Fruit fly (Drosophila melanogaster) whole organism, prepupa: ENCODE results near the gene Cp36.

Experiments used
- Blimp-1 ChIP-seq: fragments of 200-800 bp; sonication (Bioruptor generic); optimal IDR thresholded peaks from 3 replicates; lab custom pipeline; 2017; ENCODE audit warnings: missing biosample characterization, missing genetic modification characterization, mild to moderate bottlenecking, moderate library complexity, missing genetic modification reagents
- CG10631 ChIP-seq: fragments of 200-800 bp; sonication (Bioruptor generic); optimal IDR thresholded peaks from 2 replicates; lab custom pipeline; 2016; ENCODE audit warnings: missing biosample characterization, missing genetic modification characterization
- CG11762 ChIP-seq: fragments of 200-800 bp; sonication (Bioruptor generic); optimal IDR thresholded peaks from 3 replicates; lab custom pipeline; 2016; ENCODE audit warnings: missing biosample characterization, missing genetic modification characterization; ENCODE audit not compliant: insufficient read depth
- CG11902 ChIP-seq: fragments of 200-800 bp; sonication (Bioruptor generic); optimal IDR thresholded peaks from 3 replicates; lab custom pipeline; 2016; ENCODE audit warnings: missing biosample characterization, missing genetic modification characterization
- CG15336 ChIP-seq: fragments of 200-800 bp; sonication (Bioruptor generic); IDR thresholded peaks from 2 replicates; pipeline ENCODE4 v1.3.6; 2022; ENCODE audit warnings: missing biosample characterization, missing genetic modification characterization
- CG1621 ChIP-seq: fragments of 200-800 bp; sonication (Bioruptor generic); optimal IDR thresholded peaks from 3 replicates; lab custom pipeline; 2018; ENCODE audit warnings: missing biosample characterization, mild to moderate bottlenecking, missing genetic modification characterization
- CG16779 ChIP-seq: fragments of 200-800 bp; sonication (Bioruptor generic); optimal IDR thresholded peaks from 3 replicates; lab custom pipeline; 2017; ENCODE audit warnings: missing biosample characterization, mild to moderate bottlenecking, missing genetic modification characterization
- CG3032 ChIP-seq: fragments of 200-800 bp; optimal IDR thresholded peaks from 2 replicates; lab custom pipeline; 2019; ENCODE audit warnings: missing biosample characterization, mild to moderate bottlenecking, missing genetic modification characterization, moderate library complexity
- CG32006 ChIP-seq: fragments of 200-800 bp; sonication (Bioruptor generic); optimal IDR thresholded peaks from 3 replicates; lab custom pipeline; 2017; ENCODE audit warnings: missing biosample characterization, mild to moderate bottlenecking, missing genetic modification characterization
- CG34406 ChIP-seq: fragments of 200-800 bp; sonication (Bioruptor generic); optimal IDR thresholded peaks from 3 replicates; lab custom pipeline; 2016; ENCODE audit warnings: missing biosample characterization, missing genetic modification characterization
- CG4318 ChIP-seq: fragments of 200-800 bp; sonication (Bioruptor generic); optimal IDR thresholded peaks from 3 replicates; lab custom pipeline; 2017; ENCODE audit warnings: missing biosample characterization, mild to moderate bottlenecking, missing genetic modification characterization
- CG6163 ChIP-seq: fragments of 200-800 bp; sonication (Bioruptor generic); IDR thresholded peaks from 3 replicates; pipeline ENCODE4 v1.3.6; 2022; ENCODE audit warnings: missing biosample characterization, missing genetic modification characterization
- CG6276 ChIP-seq: fragments of 200-800 bp; sonication (Bioruptor generic); optimal IDR thresholded peaks from 2 replicates; lab custom pipeline; 2017; ENCODE audit warnings: missing biosample characterization, mild to moderate bottlenecking, missing genetic modification characterization
- CG6792 ChIP-seq: fragments of 200-800 bp; sonication (Bioruptor generic); optimal IDR thresholded peaks from 3 replicates; lab custom pipeline; 2016; ENCODE audit warnings: missing biosample characterization, missing genetic modification characterization
- CG6808 ChIP-seq: fragments of 200-800 bp; sonication (Bioruptor generic); optimal IDR thresholded peaks from 3 replicates; lab custom pipeline; 2017; ENCODE audit warnings: missing biosample characterization, missing genetic modification characterization, mild to moderate bottlenecking, moderate library complexity, missing genetic modification reagents
- CG6854 ChIP-seq: fragments of 200-800 bp; sonication (Bioruptor generic); optimal IDR thresholded peaks from 2 replicates; lab custom pipeline; 2017; ENCODE audit warnings: missing biosample characterization, mild to moderate bottlenecking, missing genetic modification characterization
- CG7368 ChIP-seq: fragments of 200-800 bp; sonication (Bioruptor generic); optimal IDR thresholded peaks from 3 replicates; lab custom pipeline; 2016; ENCODE audit warnings: missing biosample characterization, missing genetic modification characterization
- CG8632 ChIP-seq: fragments of 200-800 bp; sonication (Bioruptor generic); optimal IDR thresholded peaks from 3 replicates; lab custom pipeline; 2016; ENCODE audit warnings: missing biosample characterization, missing genetic modification characterization
- CG9139 ChIP-seq: fragments of 200-800 bp; sonication (Bioruptor generic); optimal IDR thresholded peaks from 3 replicates; lab custom pipeline; 2017; ENCODE audit warnings: missing biosample characterization, mild to moderate bottlenecking, missing genetic modification characterization
- Eip78C ChIP-seq: fragments of 200-800 bp; sonication (Bioruptor generic); peaks from one replicate; lab custom pipeline; 2016; ENCODE audit warnings: missing biosample characterization, missing genetic modification characterization
- Eip93F ChIP-seq: fragments of 200-800 bp; sonication (Bioruptor generic); optimal IDR thresholded peaks from 2 replicates; lab custom pipeline; 2016; ENCODE audit warnings: missing biosample characterization, mild to moderate bottlenecking, missing genetic modification characterization
- Ets96B ChIP-seq: fragments of 200-800 bp; optimal IDR thresholded peaks from 2 replicates; lab custom pipeline; 2019; ENCODE audit warnings: missing biosample characterization, mild to moderate bottlenecking, missing genetic modification characterization, moderate library complexity
- Hr38 ChIP-seq: sonication (Bioruptor generic); optimal IDR thresholded peaks from 2 replicates; lab custom pipeline; 2016; ENCODE audit warnings: missing biosample characterization, missing genetic modification characterization
- Hr39 ChIP-seq: fragments of 200-800 bp; sonication (Bioruptor generic); optimal IDR thresholded peaks from 2 replicates; lab custom pipeline; 2016; ENCODE audit warnings: missing biosample characterization, missing genetic modification characterization
- Lpt ChIP-seq: fragments of 200-800 bp; sonication (Bioruptor generic); optimal IDR thresholded peaks from 3 replicates; lab custom pipeline; 2016; ENCODE audit warnings: missing biosample characterization, missing genetic modification characterization
- Sox102F ChIP-seq: fragments of 200-800 bp; sonication (Bioruptor generic); optimal IDR thresholded peaks from 2 replicates; lab custom pipeline; 2016; ENCODE audit warnings: missing biosample characterization, mild to moderate bottlenecking, missing genetic modification characterization
- achi ChIP-seq: fragments of 200-800 bp; sonication (Bioruptor generic); optimal IDR thresholded peaks from 3 replicates; lab custom pipeline; 2016; ENCODE audit warnings: missing biosample characterization, missing genetic modification characterization
- acj6 ChIP-seq: fragments of 200-800 bp; sonication (Bioruptor generic); optimal IDR thresholded peaks from 3 replicates; lab custom pipeline; 2016; ENCODE audit warnings: missing biosample characterization, missing genetic modification characterization
- dac ChIP-seq: fragments of 200-800 bp; sonication (Bioruptor generic); optimal IDR thresholded peaks from 2 replicates; lab custom pipeline; 2017; ENCODE audit warnings: missing biosample characterization, mild to moderate bottlenecking, missing genetic modification characterization
- dsx ChIP-seq: fragments of 200-800 bp; optimal IDR thresholded peaks from 3 replicates; lab custom pipeline; 2019; ENCODE audit warnings: missing biosample characterization, mild to moderate bottlenecking, missing genetic modification characterization, moderate library complexity; ENCODE audit not compliant: poor library complexity, severe bottlenecking
- eg ChIP-seq: fragments of 200-800 bp; sonication (Bioruptor generic); IDR thresholded peaks from 3 replicates; pipeline ENCODE4 v1.3.6; 2022; ENCODE audit warnings: missing biosample characterization, missing genetic modification characterization
- esn ChIP-seq: fragments of 200-800 bp; sonication (Bioruptor generic); optimal IDR thresholded peaks from 2 replicates; lab custom pipeline; 2016; ENCODE audit warnings: missing biosample characterization, mild to moderate bottlenecking, missing genetic modification characterization, moderate library complexity
- fd59A ChIP-seq: fragments of 200-800 bp; sonication (Bioruptor generic); optimal IDR thresholded peaks from 2 replicates; lab custom pipeline; 2017; ENCODE audit warnings: missing biosample characterization, mild to moderate bottlenecking, missing genetic modification characterization, missing genetic modification reagents
- fkh ChIP-seq: fragments of 200-800 bp; sonication (Bioruptor generic); optimal IDR thresholded peaks from 3 replicates; lab custom pipeline; 2017; ENCODE audit warnings: missing biosample characterization, mild to moderate bottlenecking, missing genetic modification characterization, moderate library complexity
- net ChIP-seq: fragments of 200-800 bp; sonication (Bioruptor generic); optimal IDR thresholded peaks from 3 replicates; lab custom pipeline; 2016; ENCODE audit warnings: missing biosample characterization, missing genetic modification characterization
- pdm3 ChIP-seq: fragments of 200-800 bp; sonication (Bioruptor generic); optimal IDR thresholded peaks from 3 replicates; lab custom pipeline; 2016; ENCODE audit warnings: missing biosample characterization, missing genetic modification characterization
- salr ChIP-seq, 2 experiments: fragments of 200-800 bp; sonication (Bioruptor generic); optimal IDR thresholded peaks; 3 replicates each; lab custom pipeline; 2016 to 2018; ENCODE audit warnings: missing biosample characterization in 2 of 2, missing genetic modification characterization in 2 of 2, mild to moderate bottlenecking in 1 of 2
- spab ChIP-seq: fragments of 200-800 bp; sonication (Bioruptor generic); optimal IDR thresholded peaks from 2 replicates; lab custom pipeline; 2017; ENCODE audit warnings: missing biosample characterization, mild to moderate bottlenecking, missing genetic modification characterization, missing genetic modification reagents
- ss ChIP-seq, 2 experiments: fragments of 200-800 bp; sonication (Bioruptor generic); optimal IDR thresholded peaks; 2 replicates in 1 of 2; 3 replicates in 1 of 2; lab custom pipeline; 2017 to 2018; ENCODE audit warnings: mild to moderate bottlenecking in 2 of 2, missing biosample characterization in 2 of 2, missing genetic modification characterization in 2 of 2, moderate library complexity in 1 of 2
- svp ChIP-seq: fragments of 200-800 bp; sonication (Bioruptor generic); peaks from one replicate; lab custom pipeline; 2016; ENCODE audit warnings: missing biosample characterization, missing genetic modification characterization
- topi ChIP-seq: fragments of 200-800 bp; sonication (Bioruptor generic); optimal IDR thresholded peaks from 3 replicates; lab custom pipeline; 2016; ENCODE audit warnings: missing biosample characterization, missing genetic modification characterization

Cp36 gene

DNA sequence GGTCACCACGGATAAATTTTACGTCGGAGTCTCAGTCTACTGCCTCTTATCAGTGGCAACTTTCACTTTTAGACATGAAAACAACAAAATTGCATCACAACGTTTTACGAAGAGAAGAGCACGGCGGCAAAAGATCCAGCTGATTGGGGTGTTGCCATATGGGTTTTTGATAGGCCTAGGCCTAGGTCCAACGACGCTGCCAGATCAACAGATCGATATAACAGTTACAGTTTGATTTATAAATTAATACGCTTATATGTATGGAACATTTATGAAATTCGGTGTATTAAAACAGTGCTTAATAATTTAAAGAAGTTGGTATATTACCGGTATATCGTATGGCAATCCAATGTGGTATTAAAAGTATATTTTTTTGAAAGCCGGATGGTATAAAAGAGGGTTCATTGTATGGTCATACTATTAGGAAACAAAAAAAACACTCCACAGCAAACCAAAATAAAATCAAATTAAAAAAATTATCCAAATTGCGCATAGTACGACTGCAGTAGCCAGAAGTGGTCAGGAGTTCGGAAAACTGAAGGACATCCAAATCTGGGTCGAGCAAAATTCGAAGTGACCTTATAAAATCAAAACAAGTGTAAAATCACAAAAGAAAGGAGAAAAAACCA is 42.3 kb upstream of the Cp36 start, which contains the start of gene CG1440 (continued):
- no peak for TF ChIP-seq ss (GFP tag; optimal IDR thresholded peaks at IDR 0.05; lab: Kevin White, UChicago)
- no peak for TF ChIP-seq Hr39 (GFP tag; lab: Kevin White, UChicago)
- TF ChIP-seq CG4318 (GFP tag; lab: Kevin White, UChicago), result no peak
- peak; percentile 23 for TF ChIP-seq CG10631 (GFP tag; lab: Kevin White, UChicago)
- TF ChIP-seq CG6792 (GFP tag; lab: Kevin White, UChicago), result no peak
- TF ChIP-seq net (GFP tag; lab: Kevin White, UChicago), result no peak
- TF ChIP-seq CG1621 (tag; lab: Kevin White, UChicago), result no peak
- TF ChIP-seq Eip93F (GFP tag; lab: Kevin White, UChicago), result no peak
- no peak; the same call in 2 of the 3 replicates for TF ChIP-seq eg (GFP tag; lab: Robert Waterston, UW)
- TF ChIP-seq acj6 (GFP tag; lab: Kevin White, UChicago), result no peak
- TF ChIP-seq CG9139 (GFP tag; lab: Kevin White, UChicago), result no peak
- TF ChIP-seq CG6854, result no peak
- TF ChIP-seq CG6163, result 0 out of 3 replicates have a peak, but pooled peaks have one; percentile 14
- peak; percentile 33 for TF ChIP-seq achi (GFP tag; lab: Kevin White, UChicago)
- no peak for TF ChIP-seq CG15336 (GFP tag; lab: Robert Waterston, UW)
- no peak for TF ChIP-seq pdm3 (GFP tag; lab: Kevin White, UChicago)
- no peak for TF ChIP-seq salr (GFP tag; optimal IDR thresholded peaks at IDR 0.05; lab: Kevin White, UChicago)
- TF ChIP-seq CG34406, result no peak
- TF ChIP-seq esn (GFP tag; lab: Kevin White, UChicago), result peak; percentile 46
- TF ChIP-seq topi (GFP tag; lab: Kevin White, UChicago), result no peak
- peak; percentile 80 for TF ChIP-seq Eip78C
- TF ChIP-seq CG8632 (GFP tag; lab: Kevin White, UChicago), result no peak
- no peak for TF ChIP-seq dac (GFP tag; lab: Kevin White, UChicago)
- TF ChIP-seq Hr38 (GFP tag; lab: Kevin White, UChicago), result no peak

DNA sequence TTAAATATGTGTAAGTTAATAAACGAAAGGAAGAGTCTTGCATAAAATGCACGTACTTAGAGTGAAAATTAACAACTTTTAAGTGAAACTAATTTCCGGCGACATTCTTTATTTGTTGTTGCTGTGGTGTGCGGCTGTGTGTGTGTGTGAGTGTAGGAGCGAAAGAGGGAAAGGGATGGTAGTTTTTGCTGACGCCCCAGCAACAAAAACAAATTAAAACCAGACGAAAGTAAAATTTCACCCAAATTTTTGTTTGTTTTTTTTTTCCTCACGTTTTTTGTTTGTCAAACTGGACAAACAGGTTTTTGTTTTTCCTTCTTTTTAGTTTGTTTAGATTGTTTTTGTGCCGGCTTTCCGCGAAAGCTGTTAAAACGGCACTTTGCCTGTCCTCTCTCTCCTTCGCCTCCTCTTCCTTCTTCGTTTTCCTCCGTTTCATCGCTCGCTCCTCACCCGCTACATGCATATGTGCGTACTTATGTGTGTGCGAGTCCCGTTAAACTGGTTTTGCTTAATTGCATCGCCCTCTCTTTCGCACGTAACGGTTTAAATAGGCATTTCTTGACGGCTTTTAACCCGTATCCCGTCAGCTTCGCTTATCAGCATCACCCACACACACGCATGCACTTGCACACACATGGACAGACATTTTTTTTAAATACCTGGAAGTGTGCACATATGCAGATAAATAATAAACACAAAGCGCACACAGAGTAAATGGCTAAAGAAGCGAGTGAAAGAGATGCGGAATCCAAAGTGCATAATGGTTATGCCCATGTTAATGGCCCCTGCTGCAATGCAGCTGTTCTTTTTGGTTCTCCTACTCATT is 41.6 kb upstream of the Cp36 start, which contains the start of gene Miga:
Miga (minus strand) TSS at position 536 of the 826 bp plus-strand sequence.
- no peak for TF ChIP-seq net (GFP tag; lab: Kevin White, UChicago)
- no peak for TF ChIP-seq CG8632 (GFP tag; lab: Kevin White, UChicago)
- no peak for TF ChIP-seq CG7368 (GFP tag; lab: Kevin White, UChicago)
- no peak for TF ChIP-seq fd59A (GFP tag; lab: Kevin White, UChicago)
- TF ChIP-seq eg (GFP tag; lab: Robert Waterston, UW), result peak; percentile 21; the same call in 1 of the 3 replicates
- TF ChIP-seq ss (GFP tag; optimal IDR thresholded peaks at IDR 0.05; lab: Kevin White, UChicago), result peak; percentile 67 to 77
- peak; percentile 75 for TF ChIP-seq svp (GFP tag; lab: Kevin White, UChicago)
- peak; percentile 33; the same call in 1 of the 2 replicates for TF ChIP-seq CG15336 (GFP tag; lab: Robert Waterston, UW)
- TF ChIP-seq CG11902 (GFP tag; lab: Kevin White, UChicago), result no peak
- TF ChIP-seq CG32006 (GFP tag; lab: Kevin White, UChicago), result peak; percentile 22
- TF ChIP-seq CG9139 (GFP tag; lab: Kevin White, UChicago), result peak; percentile 35
- peak; percentile 56 for TF ChIP-seq dsx (GFP tag; lab: Kevin White, UChicago)
- peak; percentile 47 for TF ChIP-seq CG6276 (GFP tag; lab: Kevin White, UChicago)
- TF ChIP-seq spab (GFP tag; lab: Kevin White, UChicago), result peak; percentile 9
- TF ChIP-seq CG6854, result peak; percentile 54
- TF ChIP-seq Blimp-1, result peak; percentile 90
- peak; percentile 63 for TF ChIP-seq Lpt (GFP tag; lab: Kevin White, UChicago)
- peak; percentile 44 for TF ChIP-seq CG1621 (tag; lab: Kevin White, UChicago)
- peak; percentile 12 for TF ChIP-seq Ets96B (tag; lab: Kevin White, UChicago)
- TF ChIP-seq CG6163, result 0 out of 3 replicates have a peak, but pooled peaks have one; percentile 26
- TF ChIP-seq CG16779 (tag; lab: Kevin White, UChicago), result peak; percentile 27
- TF ChIP-seq Eip78C, result peak; percentile 84
- peak; percentile 18 for TF ChIP-seq CG6808
- TF ChIP-seq Sox102F (GFP tag; lab: Kevin White, UChicago), result peak; percentile 8
- TF ChIP-seq fkh (GFP tag; lab: Kevin White, UChicago), result peak; percentile 33
- TF ChIP-seq acj6 (GFP tag; lab: Kevin White, UChicago), result no peak
- TF ChIP-seq CG3032, result peak; percentile 8
- TF ChIP-seq CG11762 (GFP tag; lab: Kevin White, UChicago), result peak; percentile 11
